Worm (Caenorhabditis elegans) whole organism, early embryonic: Measurements from ENCODE around the gene gck-4.

Experiments
- ama-1 ChIP-seq: fragments of 150-350 bp; optimal IDR thresholded peaks from 2 replicates; lab custom pipeline; 2014
- ceh-13 ChIP-seq: fragments of 200-800 bp; sonication (Bioruptor generic); optimal IDR thresholded peaks from 2 replicates; lab custom pipeline; 2018; ENCODE audit warnings: mild to moderate bottlenecking, missing genetic modification characterization, missing compliant biosample characterization
- hmg-4 ChIP-seq: fragments of 200-800 bp; sonication (Bioruptor generic); optimal IDR thresholded peaks from 2 replicates; lab custom pipeline; 2018; ENCODE audit warnings: mild to moderate bottlenecking, missing genetic modification characterization, missing compliant biosample characterization
- hnd-1 ChIP-seq: sonication (generic microtip); optimal IDR thresholded peaks from 2 replicates; lab custom pipeline; 2016; ENCODE audit warnings: missing genetic modification characterization, missing compliant biosample characterization
- scrt-1 ChIP-seq: fragments of 200-800 bp; sonication (Bioruptor generic); IDR thresholded peaks from 2 replicates; pipeline ENCODE4 v1.3.6; 2022; ENCODE audit warnings: missing genetic modification characterization, missing compliant biosample characterization

DNA sequence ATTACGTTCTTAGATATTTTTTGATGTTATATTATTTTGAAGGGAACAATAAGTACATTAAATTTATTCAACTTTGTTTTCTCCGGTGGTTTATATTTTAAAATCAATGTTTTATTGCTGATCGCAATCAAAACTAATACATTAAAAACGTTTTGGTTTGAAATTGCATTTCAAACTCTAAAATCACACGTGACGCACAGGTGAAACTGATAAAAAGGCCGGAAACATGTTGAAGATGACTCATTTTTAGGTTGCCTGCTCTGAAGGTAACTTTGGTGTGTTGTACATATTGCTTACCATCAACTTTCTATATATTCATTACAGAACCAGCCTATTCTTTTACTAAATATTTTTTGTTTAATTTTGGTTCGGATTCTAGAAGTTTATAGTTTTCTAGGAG is 8.7 kb downstream of the gck-4 start:
- no peak for TF ChIP-seq scrt-1 (GFP tag; lab: Robert Waterston, UW)
- TF ChIP-seq ama-1 (lab: Kevin White, UChicago): no peak
- TF ChIP-seq ceh-13: no peak
- TF ChIP-seq hmg-4 (GFP tag; lab: Kevin White, UChicago): no peak
- TF ChIP-seq hnd-1 (tag; lab: Kevin White, UChicago): no peak
